Worm (Caenorhabditis elegans) whole organism, L2 larva: ENCODE data around the gene efl-2.
A peak's percentile ranks its signal among the peaks of the same experiment; 100 is the strongest.

Experiments
- lin-39 ChIP-seq: fragments of 150-350 bp; optimal IDR thresholded peaks from 2 replicates; lab custom pipeline; 2014; ENCODE audit warnings: missing biosample characterization, missing genetic modification reagents, missing genetic modification characterization
- nhr-25 ChIP-seq: fragments of 150-350 bp; sonication (generic microtip); optimal IDR thresholded peaks from 3 replicates; lab custom pipeline; 2014; ENCODE audit warnings: missing biosample characterization, missing genetic modification characterization
- nhr-77 ChIP-seq: fragments of 150-350 bp; optimal IDR thresholded peaks from 2 replicates; lab custom pipeline; 2014; ENCODE audit warnings: missing biosample characterization, missing genetic modification characterization
- skn-1 ChIP-seq: sonication (generic microtip); optimal IDR thresholded peaks from 2 replicates; lab custom pipeline; 2017; ENCODE audit warnings: missing biosample characterization, missing genetic modification characterization
- ztf-11 ChIP-seq: sonication (generic microtip); optimal IDR thresholded peaks from 2 replicates; lab custom pipeline; 2017; ENCODE audit warnings: missing biosample characterization, missing genetic modification characterization

DNA sequence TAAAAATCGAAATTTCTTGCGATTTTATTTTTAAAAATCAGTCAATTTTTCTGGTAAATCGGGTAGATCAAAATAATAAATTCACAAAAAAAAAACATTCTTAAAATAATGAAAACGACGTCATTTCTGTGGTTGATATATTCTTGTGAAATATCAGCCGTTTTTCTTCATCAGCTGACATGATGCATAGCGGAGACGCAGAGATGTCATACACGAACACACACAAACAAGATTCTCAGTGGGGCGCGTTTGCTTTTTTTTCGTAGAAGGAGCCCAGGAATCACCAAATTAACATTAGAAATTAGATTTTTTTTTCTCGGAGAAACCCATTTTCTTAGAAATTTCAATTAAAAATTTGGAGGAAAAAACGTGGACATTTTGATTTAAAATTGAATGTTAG, 41.7 kb downstream of the efl-2 start:
- no peak for TF ChIP-seq lin-39 (tag; lab: Kevin White, UChicago)
- TF ChIP-seq nhr-77 (tag; lab: Kevin White, UChicago): no peak
- TF ChIP-seq skn-1 (tag; lab: Kevin White, UChicago): peak; percentile 75
- peak; percentile 76 for TF ChIP-seq nhr-25 (tag; lab: Kevin White, UChicago)
- no peak for TF ChIP-seq ztf-11 (tag; lab: Kevin White, UChicago)
